Worm (Caenorhabditis elegans): Measurements from ENCODE around the gene xbp-1.

DNA sequence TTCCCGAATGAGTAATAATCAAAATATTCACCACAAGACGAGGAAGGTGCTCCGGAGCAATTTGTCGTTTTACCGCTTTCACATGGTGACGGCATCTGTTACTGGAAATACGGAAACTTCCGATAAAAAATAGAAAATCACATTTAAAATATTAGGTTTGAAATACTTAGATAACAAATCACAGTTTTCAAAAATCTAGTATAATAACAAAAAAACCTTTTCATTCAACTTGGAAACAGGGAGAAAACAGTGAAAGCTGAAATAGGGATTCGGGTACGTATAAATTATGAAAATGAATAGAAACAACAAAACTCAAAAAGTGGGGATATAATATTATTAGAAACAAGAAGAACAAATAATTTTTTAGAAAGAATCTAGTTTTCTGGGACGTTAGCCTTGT lies 12.3 kb upstream of the xbp-1 start, which contains the start of gene C16C10.1:
- TF ChIP-seq dve-1 (tag; optimal IDR thresholded peaks at IDR 0.05) (no peak), odd-2 (tag; optimal IDR thresholded peaks at IDR 0.05) (no peak), unc-42 (tag; optimal IDR thresholded peaks at IDR 0.05) (no peak), nhr-11 (tag; optimal IDR thresholded peaks at IDR 0.05) (no peak), ets-4 (tag; optimal IDR thresholded peaks at IDR 0.05) (no peak), fax-1 (tag; optimal IDR thresholded peaks at IDR 0.05) (no peak), pqm-1 (tag; optimal IDR thresholded peaks at IDR 0.05) (no peak), K02D7.2 (tag; optimal IDR thresholded peaks at IDR 0.05) (no peak), pha-4 (tag; optimal IDR thresholded peaks at IDR 0.05) (no peak), madf-2 (tag; optimal IDR thresholded peaks at IDR 0.05) (no peak), lin-11 (tag; optimal IDR thresholded peaks at IDR 0.05) (no peak), nhr-232 (tag; optimal IDR thresholded peaks at IDR 0.05) (no peak)
